Worm (Caenorhabditis elegans): ENCODE results near the gene C32D5.11.

Gene C32D5.11

ce11 chrII:6306125-6306524, 49.1 kb downstream of the C32D5.11 start, which contains the start of gene C29F5.8:
TSS of gene C29F5.8 (plus strand) at chrII:6306425.
- TF ChIP-seq nhr-23 (tag; optimal IDR thresholded peaks at IDR 0.05) (no peak), lin-39 (tag; optimal IDR thresholded peaks at IDR 0.05) (no peak), ama-1 (optimal IDR thresholded peaks at IDR 0.05) (no peak), unc-62 (GFP tag; optimal IDR thresholded peaks at IDR 0.05) (no peak), ztf-4 (tag; optimal IDR thresholded peaks at IDR 0.05) (no peak), nhr-11 (tag; optimal IDR thresholded peaks at IDR 0.05) (no peak), nhr-12 (tag; optimal IDR thresholded peaks at IDR 0.05) (no peak), elt-1 (tag; optimal IDR thresholded peaks at IDR 0.05) (no peak), nhr-237 (tag; optimal IDR thresholded peaks at IDR 0.05) (no peak), fos-1 (tag; optimal IDR thresholded peaks at IDR 0.05) (no peak), Y55F3AM.14 (GFP tag; optimal IDR thresholded peaks at IDR 0.05) (no peak)

DNA sequence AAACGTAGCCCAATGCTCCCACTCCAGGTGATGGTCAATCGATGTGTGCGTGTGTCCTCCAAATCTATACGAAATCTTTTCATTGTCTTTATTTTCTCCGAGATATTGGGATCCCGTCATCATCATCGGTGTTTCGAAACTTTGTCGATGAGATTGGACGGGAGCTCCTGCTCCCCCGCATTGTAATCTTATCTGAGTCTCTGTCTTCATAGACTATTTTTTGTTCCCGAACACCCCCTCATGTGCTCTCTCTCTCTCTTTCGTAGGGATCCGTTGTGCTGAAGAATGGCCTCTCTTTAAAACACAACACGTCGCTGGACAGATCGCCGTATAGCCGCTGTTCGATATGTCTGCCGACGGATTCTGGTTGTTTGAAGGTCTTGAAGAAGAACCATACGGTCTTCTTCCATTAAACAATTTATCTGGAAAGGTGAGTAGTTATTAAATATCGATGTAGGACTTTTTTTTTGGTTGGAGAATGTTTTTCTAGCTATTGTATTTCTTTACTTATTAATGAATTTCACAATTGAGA, 52.0 kb downstream of the C32D5.11 start, which contains the start of gene C29F5.1:
TSS of gene C29F5.1 (plus strand) at position 317 of the 532 bp plus-strand sequence.
- no peak for TF ChIP-seq fos-1 (tag; optimal IDR thresholded peaks at IDR 0.05)
- TF ChIP-seq F13H6.1 (tag; optimal IDR thresholded peaks at IDR 0.05): peak; percentile 11
- no peak for TF ChIP-seq lsy-2 (tag; optimal IDR thresholded peaks at IDR 0.05)
- TF ChIP-seq nhr-10 (tag; optimal IDR thresholded peaks at IDR 0.05): no peak
- TF ChIP-seq nhr-129 (tag; optimal IDR thresholded peaks at IDR 0.05): peak; percentile 46
- TF ChIP-seq peb-1 (tag; optimal IDR thresholded peaks at IDR 0.05): no peak
- no peak for TF ChIP-seq R02D3.7 (tag; optimal IDR thresholded peaks at IDR 0.05)
- TF ChIP-seq sem-4 (tag; optimal IDR thresholded peaks at IDR 0.05): no peak
- no peak for TF ChIP-seq unc-62 (GFP tag; optimal IDR thresholded peaks at IDR 0.05)
- no peak for TF ChIP-seq skn-1 (tag; optimal IDR thresholded peaks at IDR 0.05)
- no peak for TF ChIP-seq aly-2 (tag; optimal IDR thresholded peaks at IDR 0.05)
- TF ChIP-seq ztf-11 (tag; optimal IDR thresholded peaks at IDR 0.05): no peak
- TF ChIP-seq elt-1 (tag; optimal IDR thresholded peaks at IDR 0.05): no peak
- no peak for TF ChIP-seq unc-39 (tag; optimal IDR thresholded peaks at IDR 0.05)
- TF ChIP-seq nhr-77 (tag; optimal IDR thresholded peaks at IDR 0.05): no peak
- no peak for TF ChIP-seq ZK546.5 (tag; optimal IDR thresholded peaks at IDR 0.05)
- no peak for TF ChIP-seq nhr-6 (tag; optimal IDR thresholded peaks at IDR 0.05)
- TF ChIP-seq sma-3 (GFP tag; optimal IDR thresholded peaks at IDR 0.05): no peak
- no peak for TF ChIP-seq C34F6.9 (tag; optimal IDR thresholded peaks at IDR 0.05)
- no peak for TF ChIP-seq egl-27 (tag; optimal IDR thresholded peaks at IDR 0.05)
- TF ChIP-seq lin-11 (tag; optimal IDR thresholded peaks at IDR 0.05): no peak
- TF ChIP-seq sma-9 (GFP tag; optimal IDR thresholded peaks at IDR 0.05): peak; percentile 6
- no peak for TF ChIP-seq sma-9 (tag; optimal IDR thresholded peaks at IDR 0.05)
- TF ChIP-seq zag-1 (tag; optimal IDR thresholded peaks at IDR 0.05): no peak
